Fruit fly (Drosophila melanogaster): ENCODE results near the gene croc.

The croc gene

dm6 chr3L:21433098-21433497, 43.2 kb downstream of the croc start, which contains the start of the genes barc and Aef1 (continued):
- peak; percentile 87 for TF ChIP-seq HLH54F (GFP tag; optimal IDR thresholded peaks at IDR 0.05)
- TF ChIP-seq lbe (GFP tag; optimal IDR thresholded peaks at IDR 0.05), result no peak
- TF ChIP-seq CG6854 (GFP tag; optimal IDR thresholded peaks at IDR 0.05), result no peak
- peak; percentile 69; the same call in 2 of the 3 replicates for TF ChIP-seq CG3726 (GFP tag; IDR thresholded peaks at IDR 0.05)
- peak; percentile 83 for TF ChIP-seq ara (GFP tag; IDR thresholded peaks at IDR 0.05)
- peak; percentile 50 for TF ChIP-seq CG12299 (tag; optimal IDR thresholded peaks at IDR 0.05)
- no peak for TF ChIP-seq CG1832 (GFP tag; optimal IDR thresholded peaks at IDR 0.05)
- TF ChIP-seq Dek (tag; optimal IDR thresholded peaks at IDR 0.05), result peak; percentile 81
- peak; percentile 88 for TF ChIP-seq CG7839 (tag; optimal IDR thresholded peaks at IDR 0.05)
- no peak for TF ChIP-seq sc (optimal IDR thresholded peaks at IDR 0.05)
- TF ChIP-seq sc (GFP tag; optimal IDR thresholded peaks at IDR 0.05), result no peak
- TF ChIP-seq mirr (GFP tag; optimal IDR thresholded peaks at IDR 0.05), result no peak
- TF ChIP-seq jing (GFP tag; optimal IDR thresholded peaks at IDR 0.05), result peak; percentile 40
- TF ChIP-seq luna (GFP tag; optimal IDR thresholded peaks at IDR 0.05), result peak; percentile 55
- TF ChIP-seq lola (GFP tag; optimal IDR thresholded peaks at IDR 0.05), result peak in 1 of 3 experiments; percentile 89
- TF ChIP-seq sens (GFP tag), result peak; percentile 97
- TF ChIP-seq grn (GFP tag; optimal IDR thresholded peaks at IDR 0.05), result no peak
- TF ChIP-seq Opbp (GFP tag; IDR thresholded peaks at IDR 0.05; ENCODE audit: partially characterized antibody), result peak; percentile 84
- TF ChIP-seq abd-A (tag; optimal IDR thresholded peaks at IDR 0.05), result no peak
- TF ChIP-seq chn (GFP tag; optimal IDR thresholded peaks at IDR 0.05), result peak; percentile 91
- TF ChIP-seq otp (GFP tag; IDR thresholded peaks at IDR 0.05), result peak; percentile 50; the same call in 1 of the 3 replicates
- TF ChIP-seq stc (GFP tag; IDR thresholded peaks at IDR 0.05), result no peak
- peak; percentile 40 for TF ChIP-seq her (GFP tag; optimal IDR thresholded peaks at IDR 0.05)
- TF ChIP-seq slp2 (GFP tag; optimal IDR thresholded peaks at IDR 0.05), result peak; percentile 84
- TF ChIP-seq Pdp1 (GFP tag; optimal IDR thresholded peaks at IDR 0.05), result peak; percentile 82 to 89
- TF ChIP-seq CG11560 (tag; IDR thresholded peaks at IDR 0.05), result peak; percentile 82
- TF ChIP-seq Asciz (GFP tag; optimal IDR thresholded peaks at IDR 0.05), result no peak
- peak; percentile 67 for TF ChIP-seq psq (GFP tag; optimal IDR thresholded peaks at IDR 0.05)
- peak; percentile 92 for TF ChIP-seq Dll (GFP tag; IDR thresholded peaks at IDR 0.05; ENCODE audit: partially characterized antibody)
- peak; percentile 80 for TF ChIP-seq hbn (GFP tag; IDR thresholded peaks at IDR 0.05; ENCODE audit: partially characterized antibody)
- peak; percentile 85 for TF ChIP-seq CG14667 (GFP tag; IDR thresholded peaks at IDR 0.05)
- TF ChIP-seq tgo (GFP tag; IDR thresholded peaks at IDR 0.05), result peak; percentile 84
- peak; percentile 87 for TF ChIP-seq pum (GFP tag; optimal IDR thresholded peaks at IDR 0.05)
- peak; percentile 81 for TF ChIP-seq CG18262 (tag; optimal IDR thresholded peaks at IDR 0.05)
- TF ChIP-seq D19B (GFP tag; optimal IDR thresholded peaks at IDR 0.05), result peak; percentile 64
- peak; percentile 95 for TF ChIP-seq CG4404 (GFP tag; IDR thresholded peaks at IDR 0.05)
- peak; percentile 79 for TF ChIP-seq CG4854 (GFP tag; optimal IDR thresholded peaks at IDR 0.05)
- TF ChIP-seq CG7987 (GFP tag; optimal IDR thresholded peaks at IDR 0.05), result no peak
- TF ChIP-seq ems (GFP tag; optimal IDR thresholded peaks at IDR 0.05), result peak; percentile 77
- TF ChIP-seq CG3065 (GFP tag; optimal IDR thresholded peaks at IDR 0.05), result peak; percentile 70
- peak; percentile 72 for TF ChIP-seq Fer1 (GFP tag; optimal IDR thresholded peaks at IDR 0.05)
- peak; percentile 59 for TF ChIP-seq onecut (GFP tag; IDR thresholded peaks at IDR 0.05)
- peak; percentile 66 for TF ChIP-seq schlank (tag; optimal IDR thresholded peaks at IDR 0.05)
- TF ChIP-seq disco-r (GFP tag; optimal IDR thresholded peaks at IDR 0.05), result peak; percentile 51
- TF ChIP-seq Hsf (GFP tag; optimal IDR thresholded peaks at IDR 0.05), result peak; percentile 93
- peak; percentile 72 for TF ChIP-seq CG4328 (GFP tag; optimal IDR thresholded peaks at IDR 0.05)
- TF ChIP-seq Gsc (GFP tag; IDR thresholded peaks at IDR 0.05), result no peak
- TF ChIP-seq TFAM (GFP tag; optimal IDR thresholded peaks at IDR 0.05), result peak; percentile 3
- TF ChIP-seq dmrt99B (tag; optimal IDR thresholded peaks at IDR 0.05), result peak; percentile 82
- no peak for TF ChIP-seq z (GFP tag; IDR thresholded peaks at IDR 0.05)
- TF ChIP-seq wek (GFP tag; optimal IDR thresholded peaks at IDR 0.05), result no peak
